Fruit fly (Drosophila melanogaster): ENCODE measurements around the gene Cdc7.

dm6 chrX:6663976-6664375 is 9.6 kb downstream of the Cdc7 start:
- TF ChIP-seq CG7045 (GFP tag; optimal IDR thresholded peaks at IDR 0.05): no peak
- no peak for TF ChIP-seq CG14711 (tag; optimal IDR thresholded peaks at IDR 0.05)
- TF ChIP-seq Hr96 (GFP tag; optimal IDR thresholded peaks at IDR 0.05): no peak
- no peak for TF ChIP-seq CG12768 (GFP tag; optimal IDR thresholded peaks at IDR 0.05)
- no peak for TF ChIP-seq Mnt (GFP tag; optimal IDR thresholded peaks at IDR 0.05)
